Fruit fly (Drosophila melanogaster) whole organism, wandering third instar larva: ENCODE results near the gene CG33770.
"Not testable (repeated sequence)": the region's sequence is repeated elsewhere in the genome, so short reads cannot be mapped to it uniquely, and the experiment has no call there.

Experiments
- CrebA ChIP-seq: fragments of 200-800 bp; sonication (Bioruptor generic); optimal IDR thresholded peaks from 2 replicates; lab custom pipeline; 2016; ENCODE audit warnings: missing biosample characterization, mild to moderate bottlenecking, missing genetic modification characterization, borderline replicate concordance
- GATAd ChIP-seq: sonication (Bioruptor generic); optimal IDR thresholded peaks from 2 replicates; lab custom pipeline; 2016; ENCODE audit warnings: missing biosample characterization, missing genetic modification characterization
- Hnf4 ChIP-seq: fragments of 200-800 bp; sonication (Bioruptor generic); optimal IDR thresholded peaks from 2 replicates; lab custom pipeline; 2016; ENCODE audit warnings: missing biosample characterization, mild to moderate bottlenecking, missing genetic modification characterization
- br ChIP-seq: fragments of 200-800 bp; sonication (Bioruptor generic); optimal IDR thresholded peaks from 2 replicates; lab custom pipeline; 2016; ENCODE audit warnings: missing biosample characterization, missing genetic modification characterization
- dmrt93B ChIP-seq: fragments of 200-800 bp; sonication (Bioruptor generic); optimal IDR thresholded peaks from 2 replicates; lab custom pipeline; 2018; ENCODE audit warnings: missing biosample characterization, mild to moderate bottlenecking, missing genetic modification characterization
- h ChIP-seq: fragments of 200-800 bp; sonication (Bioruptor generic); optimal IDR thresholded peaks from 3 replicates; lab custom pipeline; 2016; ENCODE audit warnings: missing biosample characterization, mild to moderate bottlenecking, missing genetic modification characterization
- psq ChIP-seq: fragments of 200-800 bp; sonication (Bioruptor generic); optimal IDR thresholded peaks from 3 replicates; lab custom pipeline; 2017; ENCODE audit warnings: missing biosample characterization, mild to moderate bottlenecking, missing genetic modification characterization, moderate library complexity

dm6 chr3L:22692428-22692827 lies 44.0 kb downstream of the CG33770 start, which contains the start of gene CG14454:
- not testable (repeated sequence) for TF ChIP-seq h (GFP tag; lab: Kevin White, UChicago); Hnf4 (GFP tag; lab: Kevin White, UChicago); GATAd (GFP tag; lab: Kevin White, UChicago); dmrt93B; CrebA (GFP tag; lab: Kevin White, UChicago); br (GFP tag; lab: Kevin White, UChicago); psq (GFP tag; lab: Kevin White, UChicago)
